Worm (Caenorhabditis elegans) whole organism, late embryonic: ENCODE results near the gene gfi-3.

ENCODE experiments used
- C08G9.2 ChIP-seq: sonication (generic microtip); optimal IDR thresholded peaks from 2 replicates; lab custom pipeline; 2016; ENCODE audit warnings: mild to moderate bottlenecking, missing genetic modification characterization, moderate library complexity, missing compliant biosample characterization
- C38D4.7 ChIP-seq: fragments of 200-800 bp; sonication (Bioruptor generic); optimal IDR thresholded peaks from 2 replicates; lab custom pipeline; 2018; ENCODE audit warnings: mild to moderate bottlenecking, missing genetic modification characterization, moderate library complexity, missing compliant biosample characterization
- T23F11.4 ChIP-seq: fragments of 200-800 bp; sonication (Bioruptor generic); optimal IDR thresholded peaks from 2 replicates; lab custom pipeline; 2018; ENCODE audit warnings: mild to moderate bottlenecking, missing genetic modification characterization, missing compliant biosample characterization
- Y22D7AL.16 ChIP-seq: sonication (generic microtip); optimal IDR thresholded peaks from 2 replicates; lab custom pipeline; 2016; ENCODE audit warnings: missing genetic modification characterization, missing compliant biosample characterization
- ahr-1 ChIP-seq: sonication (generic microtip); optimal IDR thresholded peaks from 2 replicates; lab custom pipeline; 2016; ENCODE audit warnings: missing genetic modification characterization, missing compliant biosample characterization
- ceh-14 ChIP-seq: sonication (generic microtip); optimal IDR thresholded peaks from 2 replicates; lab custom pipeline; 2016; ENCODE audit warnings: missing genotype, missing genetic modification characterization, missing compliant biosample characterization
- ceh-18 ChIP-seq: sonication (generic microtip); optimal IDR thresholded peaks from 2 replicates; lab custom pipeline; 2016; ENCODE audit warnings: missing genetic modification characterization, missing compliant biosample characterization
- ceh-2 ChIP-seq: sonication (generic microtip); optimal IDR thresholded peaks from 2 replicates; lab custom pipeline; 2016; ENCODE audit warnings: missing genotype, missing genetic modification characterization, missing compliant biosample characterization
- ceh-30 ChIP-seq: fragments of 150-350 bp; optimal IDR thresholded peaks from 2 replicates; lab custom pipeline; 2014; ENCODE audit warnings: missing biosample characterization, missing genetic modification characterization
- ceh-45 ChIP-seq: fragments of 200-800 bp; sonication (Bioruptor generic); IDR thresholded peaks from 2 replicates; pipeline ENCODE4 v1.3.6; 2022; ENCODE audit warnings: missing genetic modification reagents, missing genetic modification characterization, missing compliant biosample characterization
- ceh-48 ChIP-seq: sonication (generic microtip); optimal IDR thresholded peaks from 2 replicates; lab custom pipeline; 2016; ENCODE audit warnings: missing genetic modification characterization, inconsistent platforms, missing compliant biosample characterization
- ceh-6 ChIP-seq: fragments of 200-800 bp; sonication (Bioruptor generic); optimal IDR thresholded peaks from 2 replicates; lab custom pipeline; 2018; ENCODE audit warnings: mild to moderate bottlenecking, missing genetic modification characterization, missing compliant biosample characterization
- dmd-4 ChIP-seq: sonication (generic microtip); optimal IDR thresholded peaks from 2 replicates; lab custom pipeline; 2016; ENCODE audit warnings: borderline replicate concordance, missing genetic modification characterization, missing compliant biosample characterization
- dve-1 ChIP-seq: sonication (generic microtip); optimal IDR thresholded peaks from 2 replicates; lab custom pipeline; 2017; ENCODE audit warnings: antibody characterized with exemption, mild to moderate bottlenecking, missing genetic modification characterization, missing compliant biosample characterization
- elt-2 ChIP-seq: sonication (generic microtip); optimal IDR thresholded peaks from 2 replicates; lab custom pipeline; 2016; ENCODE audit warnings: missing genetic modification reagents, missing genetic modification characterization, missing compliant biosample characterization
- elt-4 ChIP-seq: sonication (generic microtip); optimal IDR thresholded peaks from 2 replicates; lab custom pipeline; 2016; ENCODE audit warnings: missing genetic modification characterization, missing compliant biosample characterization
- ets-4 ChIP-seq: sonication (generic microtip); optimal IDR thresholded peaks from 2 replicates; lab custom pipeline; 2016; ENCODE audit warnings: missing genetic modification characterization, missing compliant biosample characterization
- eyg-1 ChIP-seq: sonication (generic microtip); optimal IDR thresholded peaks from 2 replicates; lab custom pipeline; 2016; ENCODE audit warnings: missing genotype, missing genetic modification characterization, missing compliant biosample characterization
- fkh-10 ChIP-seq: fragments of 150-350 bp; optimal IDR thresholded peaks from 2 replicates; lab custom pipeline; 2014; ENCODE audit warnings: missing biosample characterization, missing genetic modification reagents, missing genetic modification characterization
- fkh-6 ChIP-seq: sonication (generic microtip); optimal IDR thresholded peaks from 2 replicates; lab custom pipeline; 2016; ENCODE audit warnings: missing genetic modification characterization, missing compliant biosample characterization
- gmeb-2 ChIP-seq: sonication (generic microtip); optimal IDR thresholded peaks from 2 replicates; lab custom pipeline; 2016; ENCODE audit warnings: missing genetic modification characterization, inconsistent platforms, missing compliant biosample characterization
- hlh-15 ChIP-seq: sonication (generic microtip); optimal IDR thresholded peaks from 2 replicates; lab custom pipeline; 2016; ENCODE audit warnings: missing genetic modification characterization, missing compliant biosample characterization
- hlh-8 ChIP-seq: sonication (generic microtip); optimal IDR thresholded peaks from 2 replicates; lab custom pipeline; 2016; ENCODE audit warnings: missing genotype, missing genetic modification characterization, missing compliant biosample characterization
- lin-11 ChIP-seq: fragments of 200-800 bp; sonication (Bioruptor generic); optimal IDR thresholded peaks from 2 replicates; lab custom pipeline; 2018; ENCODE audit warnings: mild to moderate bottlenecking, missing genetic modification characterization, missing compliant biosample characterization
- madf-2 ChIP-seq: sonication (generic microtip); optimal IDR thresholded peaks from 2 replicates; lab custom pipeline; 2017; ENCODE audit warnings: missing genetic modification characterization, missing compliant biosample characterization
- mec-3 ChIP-seq: sonication (generic microtip); optimal IDR thresholded peaks from 2 replicates; lab custom pipeline; 2016; ENCODE audit warnings: borderline replicate concordance, missing genetic modification characterization, missing compliant biosample characterization
- pag-3 ChIP-seq: sonication (generic microtip); optimal IDR thresholded peaks from 2 replicates; lab custom pipeline; 2016; ENCODE audit warnings: missing compliant biosample characterization, missing genetic modification characterization, borderline replicate concordance
- pat-9 ChIP-seq: fragments of 200-800 bp; sonication (Bioruptor generic); optimal IDR thresholded peaks from 2 replicates; lab custom pipeline; 2018; ENCODE audit warnings: mild to moderate bottlenecking, missing genetic modification characterization, moderate library complexity, missing compliant biosample characterization
- pros-1 ChIP-seq: fragments of 150-350 bp; optimal IDR thresholded peaks from 2 replicates; lab custom pipeline; 2014; ENCODE audit warnings: missing biosample characterization, missing genetic modification reagents, missing genetic modification characterization
- ref-2 ChIP-seq: sonication (generic microtip); optimal IDR thresholded peaks from 2 replicates; lab custom pipeline; 2016; ENCODE audit warnings: missing genetic modification characterization, missing compliant biosample characterization
- rnt-1 ChIP-seq: sonication (generic microtip); optimal IDR thresholded peaks from 2 replicates; lab custom pipeline; 2016; ENCODE audit warnings: missing genetic modification characterization, missing compliant biosample characterization
- sox-2 ChIP-seq: fragments of 200-800 bp; sonication (Bioruptor generic); IDR thresholded peaks from 2 replicates; pipeline ENCODE4 v1.3.6; 2022; ENCODE audit warnings: missing genetic modification reagents, missing genetic modification characterization, missing compliant biosample characterization
- sox-4 ChIP-seq: sonication (generic microtip); optimal IDR thresholded peaks from 2 replicates; lab custom pipeline; 2017; ENCODE audit warnings: mild to moderate bottlenecking, missing genetic modification characterization, inconsistent platforms, missing compliant biosample characterization
- syd-9 ChIP-seq: sonication (generic microtip); optimal IDR thresholded peaks from 2 replicates; lab custom pipeline; 2016; ENCODE audit warnings: mild to moderate bottlenecking, missing genetic modification characterization, moderate library complexity, missing compliant biosample characterization
- tbx-7 ChIP-seq: sonication (generic microtip); optimal IDR thresholded peaks from 2 replicates; lab custom pipeline; 2016; ENCODE audit warnings: missing genotype, missing genetic modification characterization, missing compliant biosample characterization
- unc-3 ChIP-seq, 2 experiments: fragments of 200-800 bp in 1 of 2; sonication (Bioruptor generic) in 1 of 2; sonication (generic microtip) in 1 of 2; conservative IDR thresholded peaks in 1 of 2; optimal IDR thresholded peaks in 1 of 2; 2 replicates each; pipeline versions ENCODE4 v1.3.6 to Lab custom; 2016 to 2022; ENCODE audit warnings: missing compliant biosample characterization in 2 of 2, missing genetic modification characterization in 2 of 2, missing genetic modification reagents in 1 of 2
- unc-42 ChIP-seq: sonication (generic microtip); optimal IDR thresholded peaks from 2 replicates; lab custom pipeline; 2016; ENCODE audit warnings: missing genotype, missing genetic modification characterization, missing compliant biosample characterization
- unc-55 ChIP-seq: sonication (generic microtip); optimal IDR thresholded peaks from 2 replicates; lab custom pipeline; 2017; ENCODE audit warnings: missing biosample characterization, missing genetic modification reagents, missing genetic modification characterization
- unc-86 ChIP-seq: sonication (generic microtip); optimal IDR thresholded peaks from 2 replicates; lab custom pipeline; 2016; ENCODE audit warnings: missing genetic modification characterization, missing compliant biosample characterization

Gene gfi-3

ce11 chrX:14503800-14504550 lies 23.6 kb downstream of the gfi-3 start, which contains the start of gene M163.1 (continued):
- TF ChIP-seq ceh-14 (tag; lab: Kevin White, UChicago), result no peak
- no peak for TF ChIP-seq elt-4
- peak; percentile 3; the same call in 1 of the 2 replicates for TF ChIP-seq sox-2 (GFP tag; lab: Robert Waterston, UW)
- peak; percentile 37 for TF ChIP-seq ceh-6 (GFP tag; lab: Kevin White, UChicago)
- no peak for TF ChIP-seq ahr-1 (tag; lab: Kevin White, UChicago)
- no peak for TF ChIP-seq C38D4.7
- TF ChIP-seq mec-3 (tag; lab: Kevin White, UChicago), result no peak
- TF ChIP-seq syd-9 (tag; lab: Kevin White, UChicago), result no peak
- no peak for TF ChIP-seq madf-2 (tag; lab: Kevin White, UChicago)
- TF ChIP-seq unc-42 (tag; lab: Kevin White, UChicago), result peak; percentile 3
- TF ChIP-seq pag-3, result no peak
- TF ChIP-seq gmeb-2 (tag; lab: Kevin White, UChicago), result no peak
- peak; percentile 36 for TF ChIP-seq rnt-1 (tag; lab: Kevin White, UChicago)
- TF ChIP-seq dve-1 (tag; lab: Kevin White, UChicago), result no peak
- TF ChIP-seq unc-86 (tag; lab: Kevin White, UChicago), result no peak
- TF ChIP-seq ceh-45 (GFP tag; lab: Robert Waterston, UW), result no peak
- no peak for TF ChIP-seq unc-3 (GFP tag; conservative IDR thresholded peaks at IDR 0.05; lab: Robert Waterston, UW)
- no peak for TF ChIP-seq unc-3 (tag; optimal IDR thresholded peaks at IDR 0.05; lab: Kevin White, UChicago)
- no peak for TF ChIP-seq ets-4 (tag; lab: Kevin White, UChicago)
- peak; percentile 0 for TF ChIP-seq ceh-18 (tag; lab: Kevin White, UChicago)
- TF ChIP-seq lin-11, result no peak
- TF ChIP-seq fkh-10 (GFP tag; lab: Kevin White, UChicago), result no peak
- TF ChIP-seq T23F11.4, result no peak
- TF ChIP-seq dmd-4 (tag; lab: Kevin White, UChicago), result no peak
- TF ChIP-seq tbx-7 (tag; lab: Kevin White, UChicago), result no peak
- no peak for TF ChIP-seq pat-9 (tag; lab: Kevin White, UChicago)
- peak; percentile 15 for TF ChIP-seq hlh-8
- no peak for TF ChIP-seq C08G9.2 (tag; lab: Kevin White, UChicago)
- no peak for TF ChIP-seq Y22D7AL.16 (tag; lab: Kevin White, UChicago)
- TF ChIP-seq ceh-48 (tag; lab: Kevin White, UChicago), result no peak
- TF ChIP-seq eyg-1, result peak; percentile 22
- TF ChIP-seq sox-4 (tag; lab: Kevin White, UChicago), result no peak
- TF ChIP-seq unc-55 (GFP tag; lab: Kevin White, UChicago), result no peak
- peak; percentile 22 for TF ChIP-seq ceh-2 (tag; lab: Kevin White, UChicago)
- TF ChIP-seq hlh-15, result no peak
- TF ChIP-seq fkh-6 (tag; lab: Kevin White, UChicago), result no peak
- peak; percentile 10 for TF ChIP-seq pros-1

DNA sequence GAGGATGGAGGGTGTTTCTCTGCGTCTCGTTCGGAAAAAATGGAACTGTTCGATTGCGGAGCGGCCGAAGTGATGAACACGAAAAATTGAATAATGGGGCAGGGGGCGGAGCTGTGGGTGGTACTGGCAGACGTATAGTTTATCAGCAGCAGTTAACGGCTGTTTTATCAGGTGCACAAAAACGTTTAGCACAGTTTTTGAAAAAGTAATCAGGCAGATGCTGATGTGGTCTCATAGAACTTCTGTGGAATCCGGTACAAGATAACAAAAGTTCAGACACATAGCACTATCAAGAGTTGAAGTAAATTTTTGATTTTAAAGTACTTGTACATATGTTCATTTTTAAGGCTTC lies 24.2 kb downstream of the gfi-3 start:
- TF ChIP-seq ets-4 (tag; lab: Kevin White, UChicago) (no peak), ref-2 (tag; lab: Kevin White, UChicago) (peak; percentile 33), ceh-30 (tag; lab: Kevin White, UChicago) (no peak), elt-2 (peak; percentile 68)
